Worm (Caenorhabditis elegans) whole organism, L4 larva: Measurements from ENCODE around the gene lir-2.

Experiments used
- F26F4.8 ChIP-seq: fragments of 200-800 bp; sonication (Bioruptor generic); conservative IDR thresholded peaks from 2 replicates; pipeline ENCODE4 v1.3.6; 2022; ENCODE audit warnings: missing genetic modification characterization, missing compliant biosample characterization
- F37D6.2 ChIP-seq: sonication (generic microtip); optimal IDR thresholded peaks from 2 replicates; lab custom pipeline; 2016; ENCODE audit warnings: mild to moderate bottlenecking, missing genetic modification characterization, missing compliant biosample characterization
- T20F7.1 ChIP-seq: fragments of 200-800 bp; sonication (Bioruptor generic); optimal IDR thresholded peaks from 2 replicates; lab custom pipeline; 2018; ENCODE audit warnings: mild to moderate bottlenecking, missing genetic modification characterization, missing compliant biosample characterization
- ama-1 ChIP-seq: fragments of 150-350 bp; optimal IDR thresholded peaks from 2 replicates; lab custom pipeline; 2014; ENCODE audit warnings: inconsistent platforms, mixed read lengths
- ceh-20 ChIP-seq: fragments of 200-800 bp; sonication (Bioruptor generic); IDR thresholded peaks from 2 replicates; pipeline ENCODE4 v1.3.6; 2022; ENCODE audit warnings: missing genetic modification reagents, missing genetic modification characterization, missing compliant biosample characterization
- ceh-28 ChIP-seq: fragments of 150-350 bp; optimal IDR thresholded peaks from 2 replicates; lab custom pipeline; 2014; ENCODE audit warnings: missing biosample characterization, missing genetic modification reagents, missing genetic modification characterization
- ceh-32 ChIP-seq: sonication (generic microtip); optimal IDR thresholded peaks from 2 replicates; lab custom pipeline; 2016; ENCODE audit warnings: mild to moderate bottlenecking, missing genetic modification characterization, missing compliant biosample characterization; ENCODE audit not compliant: poor library complexity
- ctbp-1 ChIP-seq: fragments of 200-800 bp; sonication (Bioruptor generic); IDR thresholded peaks from 2 replicates; pipeline ENCODE4 v1.3.6; 2022; ENCODE audit warnings: missing genetic modification reagents, missing genetic modification characterization, missing compliant biosample characterization
- daf-12 ChIP-seq: fragments of 150-350 bp; optimal IDR thresholded peaks from 2 replicates; lab custom pipeline; 2014; ENCODE audit warnings: missing biosample characterization, missing genetic modification reagents, missing genetic modification characterization
- daf-16 ChIP-seq, 3 experiments: sonication (generic microtip); optimal IDR thresholded peaks; 2 replicates each; lab custom pipeline; 2016 to 2017; ENCODE audit warnings: missing genetic modification characterization in 3 of 3, missing genetic modification reagents in 3 of 3, mild to moderate bottlenecking in 2 of 3, missing compliant biosample characterization in 2 of 3, missing biosample characterization in 1 of 3, moderate library complexity in 1 of 3
- daf-8 ChIP-seq: fragments of 200-800 bp; sonication (Bioruptor generic); IDR thresholded peaks from 2 replicates; pipeline ENCODE4 v1.3.6; 2022; ENCODE audit warnings: missing genetic modification characterization, missing compliant biosample characterization
- dpl-1 ChIP-seq: fragments of 150-350 bp; optimal IDR thresholded peaks from 2 replicates; lab custom pipeline; 2014; ENCODE audit warnings: missing biosample characterization, missing genetic modification reagents, missing genetic modification characterization
- dve-1 ChIP-seq: sonication (generic microtip); optimal IDR thresholded peaks from 2 replicates; lab custom pipeline; 2017; ENCODE audit warnings: antibody characterized with exemption, mild to moderate bottlenecking, missing genetic modification characterization, missing compliant biosample characterization; ENCODE audit not compliant: insufficient read depth
- egl-27 ChIP-seq: sonication (generic microtip); optimal IDR thresholded peaks from 3 replicates; lab custom pipeline; 2017; ENCODE audit warnings: missing biosample characterization, missing genetic modification reagents, missing genetic modification characterization
- egl-43 ChIP-seq: fragments of 200-800 bp; sonication (Bioruptor generic); IDR thresholded peaks from 2 replicates; pipeline ENCODE4 v1.3.6; 2022; ENCODE audit warnings: missing genetic modification reagents, missing genetic modification characterization, missing compliant biosample characterization
- hlh-30 ChIP-seq: sonication (generic microtip); optimal IDR thresholded peaks from 2 replicates; lab custom pipeline; 2017; ENCODE audit warnings: antibody characterized with exemption, mild to moderate bottlenecking, missing genetic modification characterization, missing compliant biosample characterization; ENCODE audit not compliant: insufficient read depth
- hmg-1.1 ChIP-seq: fragments of 200-800 bp; sonication (Bioruptor generic); IDR thresholded peaks from 2 replicates; pipeline ENCODE4 v1.3.6; 2022; ENCODE audit warnings: missing genetic modification reagents, missing genetic modification characterization, missing compliant biosample characterization
- lin-1 ChIP-seq: fragments of 200-800 bp; sonication (Bioruptor generic); IDR thresholded peaks from 2 replicates; pipeline ENCODE4 v1.3.6; 2022; ENCODE audit warnings: missing genetic modification reagents, missing genetic modification characterization, missing compliant biosample characterization
- lin-13 ChIP-seq: fragments of 150-350 bp; optimal IDR thresholded peaks from 2 replicates; lab custom pipeline; 2014; ENCODE audit warnings: missing biosample characterization, missing genetic modification reagents, missing genetic modification characterization
- lin-29 ChIP-seq: fragments of 200-800 bp; sonication (Bioruptor generic); IDR thresholded peaks from 2 replicates; pipeline ENCODE4 v1.3.6; 2022; ENCODE audit warnings: missing genetic modification reagents, missing genetic modification characterization, missing compliant biosample characterization
- lin-38 ChIP-seq: fragments of 200-800 bp; sonication (Bioruptor generic); IDR thresholded peaks from 2 replicates; pipeline ENCODE4 v1.3.6; 2022; ENCODE audit warnings: missing genetic modification reagents, missing genetic modification characterization, missing compliant biosample characterization
- lsy-2 ChIP-seq, 2 experiments: fragments of 150-350 bp in 1 of 2; sonication (generic microtip) in 1 of 2; optimal IDR thresholded peaks; 2 replicates each; lab custom pipeline; 2014 to 2017; ENCODE audit warnings: missing biosample characterization in 2 of 2, missing genetic modification characterization in 2 of 2
- mdl-1 ChIP-seq, 2 experiments: fragments of 150-350 bp in 1 of 2; sonication (generic microtip) in 1 of 2; optimal IDR thresholded peaks; 2 replicates each; lab custom pipeline; 2014 to 2017; ENCODE audit warnings: missing biosample characterization in 2 of 2, missing genetic modification characterization in 2 of 2
- mep-1 ChIP-seq: fragments of 150-350 bp; sonication (generic microtip); optimal IDR thresholded peaks from 3 replicates; lab custom pipeline; 2014; ENCODE audit warnings: missing biosample characterization, missing genetic modification characterization
- mes-2 ChIP-seq: sonication (generic microtip); optimal IDR thresholded peaks from 2 replicates; lab custom pipeline; 2016; ENCODE audit warnings: missing genotype, mild to moderate bottlenecking, missing genetic modification characterization, missing compliant biosample characterization; ENCODE audit not compliant: poor library complexity, severe bottlenecking
- mxl-3 ChIP-seq: fragments of 200-800 bp; sonication (Bioruptor generic); optimal IDR thresholded peaks from 2 replicates; lab custom pipeline; 2018; ENCODE audit warnings: mild to moderate bottlenecking, missing genetic modification characterization, missing compliant biosample characterization
- nhr-237 ChIP-seq: sonication (generic microtip); optimal IDR thresholded peaks from 2 replicates; lab custom pipeline; 2017; ENCODE audit warnings: missing biosample characterization, missing genetic modification characterization
- nhr-25 ChIP-seq: sonication (generic microtip); optimal IDR thresholded peaks from 2 replicates; lab custom pipeline; 2017; ENCODE audit warnings: missing genetic modification characterization, mild to moderate bottlenecking, missing compliant biosample characterization, antibody characterized with exemption, moderate library complexity, borderline replicate concordance; ENCODE audit not compliant: insufficient read depth
- nhr-28 ChIP-seq: fragments of 150-350 bp; optimal IDR thresholded peaks from 2 replicates; lab custom pipeline; 2014; ENCODE audit warnings: missing biosample characterization, missing genetic modification characterization
- nhr-41 ChIP-seq: fragments of 200-800 bp; sonication (Bioruptor generic); IDR thresholded peaks from 2 replicates; pipeline ENCODE4 v1.3.6; 2022; ENCODE audit warnings: missing genetic modification reagents, missing genetic modification characterization, missing compliant biosample characterization
- nhr-42 ChIP-seq: fragments of 200-800 bp; sonication (Bioruptor generic); IDR thresholded peaks from 2 replicates; pipeline ENCODE4 v1.3.6; 2022; ENCODE audit warnings: missing genetic modification characterization, missing compliant biosample characterization
- nhr-48 ChIP-seq: sonication (generic microtip); optimal IDR thresholded peaks from 2 replicates; lab custom pipeline; 2016; ENCODE audit warnings: mild to moderate bottlenecking, missing genetic modification characterization, missing compliant biosample characterization
- nhr-6 ChIP-seq: fragments of 150-350 bp; optimal IDR thresholded peaks from 2 replicates; lab custom pipeline; 2014; ENCODE audit warnings: missing biosample characterization, missing genetic modification characterization
- nhr-77 ChIP-seq: fragments of 150-350 bp; optimal IDR thresholded peaks from 2 replicates; lab custom pipeline; 2014; ENCODE audit warnings: missing biosample characterization, missing genetic modification characterization
- pha-4 ChIP-seq, 2 experiments: fragments of 150-350 bp in 1 of 2; fragments of 200-800 bp in 1 of 2; sonication (Bioruptor generic) in 1 of 2; IDR thresholded peaks in 1 of 2; optimal IDR thresholded peaks in 1 of 2; 2 replicates each; pipeline versions ENCODE4 v1.3.6 to Lab custom; 2014 to 2022; ENCODE audit warnings: missing genetic modification characterization in 2 of 2, missing genetic modification reagents in 2 of 2, missing biosample characterization in 1 of 2, missing compliant biosample characterization in 1 of 2
- pqm-1 ChIP-seq: sonication (generic microtip); optimal IDR thresholded peaks from 2 replicates; lab custom pipeline; 2017; ENCODE audit warnings: missing biosample characterization, missing genetic modification characterization
- saeg-2 ChIP-seq: fragments of 200-800 bp; sonication (Bioruptor generic); IDR thresholded peaks from 2 replicates; pipeline ENCODE4 v1.3.6; 2022; ENCODE audit warnings: missing genetic modification reagents, missing genetic modification characterization, missing compliant biosample characterization
- sdz-12 ChIP-seq: fragments of 200-800 bp; sonication (Bioruptor generic); optimal IDR thresholded peaks from 2 replicates; lab custom pipeline; 2018; ENCODE audit warnings: mild to moderate bottlenecking, missing genetic modification characterization, missing compliant biosample characterization
- set-16 ChIP-seq: fragments of 200-800 bp; sonication (Bioruptor generic); IDR thresholded peaks from 2 replicates; pipeline ENCODE4 v1.3.6; 2022; ENCODE audit warnings: missing genetic modification reagents, missing genetic modification characterization, missing compliant biosample characterization
- snpc-4 ChIP-seq: fragments of 150-350 bp; optimal IDR thresholded peaks from 2 replicates; lab custom pipeline; 2014; ENCODE audit warnings: missing biosample characterization, missing genetic modification characterization
- spr-3 ChIP-seq: fragments of 200-800 bp; sonication (Bioruptor generic); optimal IDR thresholded peaks from 2 replicates; lab custom pipeline; 2018; ENCODE audit warnings: mild to moderate bottlenecking, missing genetic modification characterization, missing compliant biosample characterization
- tag-97 ChIP-seq: fragments of 200-800 bp; sonication (Bioruptor generic); IDR thresholded peaks from 2 replicates; pipeline ENCODE4 v1.3.6; 2022; ENCODE audit warnings: missing genetic modification characterization, missing compliant biosample characterization
- tra-1 ChIP-seq: fragments of 200-800 bp; sonication (Bioruptor generic); IDR thresholded peaks from 2 replicates; pipeline ENCODE4 v1.3.6; 2022; ENCODE audit warnings: missing genetic modification reagents, missing genetic modification characterization, missing compliant biosample characterization
- unc-62 ChIP-seq, 3 experiments: fragments of 150-350 bp in 1 of 3; sonication (generic microtip); optimal IDR thresholded peaks in 2 of 3; peaks in 1 of 3; 1 replicate in 1 of 3; 2 replicates in 2 of 3; lab custom pipeline; 2014 to 2017; ENCODE audit warnings: missing biosample characterization in 3 of 3, missing genetic modification characterization in 3 of 3, missing genetic modification reagents in 3 of 3, missing genotype in 1 of 3
- vab-7 ChIP-seq: fragments of 200-800 bp; sonication (Bioruptor generic); IDR thresholded peaks from 2 replicates; pipeline ENCODE4 v1.3.6; 2022; ENCODE audit warnings: missing genetic modification reagents, missing genetic modification characterization, missing compliant biosample characterization
- zag-1 ChIP-seq: fragments of 150-350 bp; optimal IDR thresholded peaks from 2 replicates; lab custom pipeline; 2014; ENCODE audit warnings: missing biosample characterization, missing genetic modification characterization
- zfp-2 ChIP-seq: sonication (generic microtip); optimal IDR thresholded peaks from 2 replicates; lab custom pipeline; 2016; ENCODE audit warnings: mild to moderate bottlenecking, missing genetic modification characterization, missing compliant biosample characterization
- zfp-3 ChIP-seq: fragments of 200-800 bp; sonication (Bioruptor generic); conservative IDR thresholded peaks from 2 replicates; pipeline ENCODE4 v1.3.6; 2022; ENCODE audit warnings: missing genetic modification reagents, missing genetic modification characterization, missing compliant biosample characterization
- zip-2 ChIP-seq: fragments of 150-350 bp; optimal IDR thresholded peaks from 2 replicates; lab custom pipeline; 2014; ENCODE audit warnings: missing biosample characterization, missing genetic modification characterization
- ztf-11 ChIP-seq: fragments of 150-350 bp; optimal IDR thresholded peaks from 2 replicates; lab custom pipeline; 2014; ENCODE audit warnings: missing biosample characterization, missing genetic modification characterization

Gene lir-2

DNA sequence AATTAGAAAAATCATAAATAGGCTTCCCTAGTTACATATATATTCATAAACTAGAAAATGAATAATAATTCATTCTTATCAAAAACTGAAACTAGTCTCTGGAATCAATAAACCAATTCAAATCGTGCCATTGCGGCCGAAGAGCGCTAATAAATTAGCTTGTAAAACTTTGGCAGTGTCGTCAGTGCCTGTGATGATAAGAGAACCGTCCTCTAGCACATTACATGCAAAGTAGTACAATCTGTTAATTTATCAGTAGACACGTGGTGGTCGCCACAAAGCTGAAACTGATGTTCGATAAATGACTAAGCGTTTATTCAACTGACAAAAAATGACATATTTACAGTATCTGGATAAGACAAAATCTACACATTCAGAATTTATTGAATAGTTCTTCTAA, 28.6 kb downstream of the lir-2 start:
- TF ChIP-seq mes-2 (no peak), zip-2 (tag; lab: Kevin White, UChicago) (no peak), egl-27 (tag; lab: Kevin White, UChicago) (no peak), mep-1 (tag; lab: Kevin White, UChicago) (no peak), egl-43 (no peak), daf-12 (tag; lab: Kevin White, UChicago) (no peak), nhr-42 (no peak), dpl-1 (GFP tag; lab: Kevin White, UChicago) (no peak), tag-97 (GFP tag; lab: Robert Waterston, UW) (no peak), dve-1 (tag; lab: Kevin White, UChicago) (peak; percentile 76), nhr-237 (tag; lab: Kevin White, UChicago) (no peak), ctbp-1 (GFP tag; lab: Robert Waterston, UW) (no peak), saeg-2 (GFP tag; lab: Robert Waterston, UW) (0 out of 2 replicates have a peak, but pooled peaks have one; percentile 35), T20F7.1 (peak; percentile 20), nhr-6 (tag; lab: Kevin White, UChicago) (no peak), ama-1 (lab: Kevin White, UChicago) (no peak), lin-29 (GFP tag; lab: Robert Waterston, UW) (no peak), F26F4.8 (GFP tag; lab: Robert Waterston, UW) (no peak), lsy-2 (tag; optimal IDR thresholded peaks at IDR 0.05; lab: Kevin White, UChicago) (peak in 1 of 2 experiments; percentile 11), set-16 (GFP tag; lab: Robert Waterston, UW) (no peak), ztf-11 (no peak), lin-13 (GFP tag; lab: Kevin White, UChicago) (no peak), F37D6.2 (no peak), hmg-1.1 (GFP tag; lab: Robert Waterston, UW) (no peak), vab-7 (GFP tag; lab: Robert Waterston, UW) (no peak), nhr-41 (GFP tag; lab: Robert Waterston, UW) (no peak), nhr-25 (tag; lab: Kevin White, UChicago) (no peak), zag-1 (tag; lab: Kevin White, UChicago) (no peak), tra-1 (peak; percentile 76), nhr-77 (tag; lab: Kevin White, UChicago) (peak; percentile 21), spr-3 (GFP tag; lab: Kevin White, UChicago) (no peak), nhr-28 (tag; lab: Kevin White, UChicago) (peak; percentile 60), lin-1 (GFP tag; lab: Robert Waterston, UW) (peak; percentile 84), nhr-48 (tag; lab: Kevin White, UChicago) (no peak), mdl-1 (tag; optimal IDR thresholded peaks at IDR 0.05; lab: Kevin White, UChicago) (peak in 1 of 2 experiments; percentile 61), snpc-4 (tag; lab: Kevin White, UChicago) (no peak), lin-38 (GFP tag; lab: Robert Waterston, UW) (no peak), ceh-28 (tag; lab: Kevin White, UChicago) (no peak), pha-4 (GFP tag; IDR thresholded peaks at IDR 0.05; lab: Robert Waterston, UW) (no peak), pha-4 (tag; optimal IDR thresholded peaks at IDR 0.05; lab: Kevin White, UChicago) (no peak), sdz-12 (GFP tag; lab: Kevin White, UChicago) (no peak), pqm-1 (tag; lab: Kevin White, UChicago) (peak; percentile 95), ceh-32 (tag; lab: Kevin White, UChicago) (no peak), mxl-3 (peak; percentile 88), ceh-20 (peak; percentile 82), unc-62 (GFP tag; optimal IDR thresholded peaks at IDR 0.05 in 1 of 2; lab: Kevin White, UChicago) (peak in 1 of 2 experiments; percentile 26), unc-62 (tag; optimal IDR thresholded peaks at IDR 0.05; lab: Kevin White, UChicago) (no peak), daf-16 (GFP tag; optimal IDR thresholded peaks at IDR 0.05; lab: Kevin White, UChicago) (no peak), daf-16 (tag; optimal IDR thresholded peaks at IDR 0.05; lab: Kevin White, UChicago) (peak; percentile 66), zfp-2 (no peak), zfp-3 (GFP tag; lab: Robert Waterston, UW) (no peak), hlh-30 (tag; lab: Kevin White, UChicago) (peak; percentile 17), daf-8 (GFP tag; lab: Robert Waterston, UW) (no peak)
